Worm (Caenorhabditis elegans) whole organism, mixed stage, embryonic: Measurements from ENCODE around the gene F56H9.8.

Source experiments
- ceh-43 ChIP-seq: fragments of 200-800 bp; sonication (Bioruptor generic); optimal IDR thresholded peaks from 2 replicates; lab custom pipeline; 2018; ENCODE audit warnings: mild to moderate bottlenecking, missing genetic modification characterization, moderate library complexity, missing compliant biosample characterization
- elt-1 ChIP-seq: sonication (generic microtip); optimal IDR thresholded peaks from 2 replicates; lab custom pipeline; 2017; ENCODE audit warnings: missing genetic modification characterization, mild to moderate bottlenecking, missing compliant biosample characterization, antibody characterized with exemption, moderate library complexity, borderline replicate concordance; ENCODE audit not compliant: insufficient read depth
- elt-3 ChIP-seq: fragments of 150-350 bp; optimal IDR thresholded peaks from 2 replicates; lab custom pipeline; 2014; ENCODE audit warnings: missing biosample characterization, missing genetic modification characterization
- mep-1 ChIP-seq: fragments of 150-350 bp; optimal IDR thresholded peaks from 2 replicates; lab custom pipeline; 2017; ENCODE audit warnings: missing biosample characterization, missing genetic modification reagents, missing genetic modification characterization, inconsistent platforms
- nhr-12 ChIP-seq: fragments of 150-350 bp; optimal IDR thresholded peaks from 2 replicates; lab custom pipeline; 2014; ENCODE audit warnings: missing biosample characterization, missing genetic modification characterization
- nhr-237 ChIP-seq: fragments of 150-350 bp; optimal IDR thresholded peaks from 2 replicates; lab custom pipeline; 2014; ENCODE audit warnings: missing biosample characterization, missing genetic modification characterization
- nhr-28 ChIP-seq: fragments of 150-350 bp; optimal IDR thresholded peaks from 2 replicates; lab custom pipeline; 2014; ENCODE audit warnings: missing biosample characterization, missing genetic modification characterization
- snpc-4 ChIP-seq: fragments of 150-350 bp; optimal IDR thresholded peaks from 2 replicates; lab custom pipeline; 2014; ENCODE audit warnings: missing biosample characterization, missing genetic modification characterization
- unc-62 ChIP-seq: fragments of 150-350 bp; optimal IDR thresholded peaks from 2 replicates; lab custom pipeline; 2014; ENCODE audit warnings: missing biosample characterization, missing genetic modification reagents, missing genetic modification characterization
- ztf-11 ChIP-seq: fragments of 150-350 bp; optimal IDR thresholded peaks from 2 replicates; lab custom pipeline; 2014; ENCODE audit warnings: missing biosample characterization, missing genetic modification characterization

- TF ChIP-seq mep-1 (no peak), elt-3 (no peak), nhr-12 (no peak), unc-62 (GFP tag; lab: Kevin White, UChicago) (no peak), nhr-28 (tag; lab: Kevin White, UChicago) (no peak), ceh-43 (GFP tag; lab: Kevin White, UChicago) (no peak), elt-1 (tag; lab: Kevin White, UChicago) (no peak), snpc-4 (tag; lab: Kevin White, UChicago) (no peak), ztf-11 (tag; lab: Kevin White, UChicago) (no peak), nhr-237 (tag; lab: Kevin White, UChicago) (no peak)
Measured at ce11 chrV:12667397-12667796, 22.8 kb downstream of the F56H9.8 start.
